Worm (Caenorhabditis elegans) whole organism, early embryonic: ENCODE measurements around the gene frpr-6.

Source experiments
- B0310.2 ChIP-seq: sonication (generic microtip); optimal IDR thresholded peaks from 2 replicates; lab custom pipeline; 2016; ENCODE audit warnings: mild to moderate bottlenecking, missing genetic modification characterization, missing compliant biosample characterization
- F13C5.2 ChIP-seq: sonication (generic microtip); optimal IDR thresholded peaks from 2 replicates; lab custom pipeline; 2017; ENCODE audit warnings: mild to moderate bottlenecking, missing genetic modification characterization, inconsistent platforms, missing compliant biosample characterization
- aly-1 ChIP-seq: sonication (generic microtip); optimal IDR thresholded peaks from 2 replicates; lab custom pipeline; 2016; ENCODE audit warnings: missing genetic modification characterization, missing compliant biosample characterization
- ama-1 ChIP-seq: fragments of 150-350 bp; optimal IDR thresholded peaks from 2 replicates; lab custom pipeline; 2014
- ceh-13 ChIP-seq: fragments of 200-800 bp; sonication (Bioruptor generic); optimal IDR thresholded peaks from 2 replicates; lab custom pipeline; 2018; ENCODE audit warnings: mild to moderate bottlenecking, missing genetic modification characterization, missing compliant biosample characterization
- ceh-36 ChIP-seq: sonication (generic microtip); optimal IDR thresholded peaks from 2 replicates; lab custom pipeline; 2016; ENCODE audit warnings: missing genetic modification characterization, inconsistent platforms, missing compliant biosample characterization
- ets-7 ChIP-seq: sonication (generic microtip); optimal IDR thresholded peaks from 2 replicates; lab custom pipeline; 2016; ENCODE audit warnings: missing genotype, missing genetic modification characterization, missing compliant biosample characterization
- flt-1 ChIP-seq: fragments of 200-800 bp; sonication (Bioruptor generic); IDR thresholded peaks from 2 replicates; pipeline ENCODE4 v1.3.6; 2022; ENCODE audit warnings: missing genetic modification characterization, missing compliant biosample characterization
- hmbx-1 ChIP-seq: sonication (generic microtip); optimal IDR thresholded peaks from 2 replicates; lab custom pipeline; 2016; ENCODE audit warnings: mild to moderate bottlenecking, missing genetic modification characterization, missing compliant biosample characterization
- hmg-4 ChIP-seq: fragments of 200-800 bp; sonication (Bioruptor generic); optimal IDR thresholded peaks from 2 replicates; lab custom pipeline; 2018; ENCODE audit warnings: mild to moderate bottlenecking, missing genetic modification characterization, missing compliant biosample characterization
- hnd-1 ChIP-seq: sonication (generic microtip); optimal IDR thresholded peaks from 2 replicates; lab custom pipeline; 2016; ENCODE audit warnings: missing genetic modification characterization, missing compliant biosample characterization
- pes-1 ChIP-seq: fragments of 200-800 bp; sonication (Bioruptor generic); IDR thresholded peaks from 2 replicates; pipeline ENCODE4 v1.3.6; 2022; ENCODE audit warnings: missing genetic modification reagents, missing genetic modification characterization, missing compliant biosample characterization
- scrt-1 ChIP-seq: fragments of 200-800 bp; sonication (Bioruptor generic); IDR thresholded peaks from 2 replicates; pipeline ENCODE4 v1.3.6; 2022; ENCODE audit warnings: missing genetic modification characterization, missing compliant biosample characterization
- sea-1 ChIP-seq: fragments of 200-800 bp; sonication (Bioruptor generic); conservative IDR thresholded peaks from 2 replicates; pipeline ENCODE4 v1.3.6; 2022; ENCODE audit warnings: missing genetic modification characterization, missing compliant biosample characterization
- tbx-11 ChIP-seq: fragments of 200-800 bp; sonication (Bioruptor generic); IDR thresholded peaks from 2 replicates; pipeline ENCODE4 v1.3.6; 2022; ENCODE audit warnings: missing genetic modification characterization, missing compliant biosample characterization
- tbx-37 ChIP-seq: fragments of 200-800 bp; sonication (Bioruptor generic); conservative IDR thresholded peaks from 2 replicates; pipeline ENCODE4 v1.3.6; 2022; ENCODE audit warnings: missing genetic modification reagents, missing genetic modification characterization, missing compliant biosample characterization
- tra-4 ChIP-seq: sonication (generic microtip); optimal IDR thresholded peaks from 2 replicates; lab custom pipeline; 2017; ENCODE audit warnings: missing genetic modification characterization, missing compliant biosample characterization

The frpr-6 gene

DNA sequence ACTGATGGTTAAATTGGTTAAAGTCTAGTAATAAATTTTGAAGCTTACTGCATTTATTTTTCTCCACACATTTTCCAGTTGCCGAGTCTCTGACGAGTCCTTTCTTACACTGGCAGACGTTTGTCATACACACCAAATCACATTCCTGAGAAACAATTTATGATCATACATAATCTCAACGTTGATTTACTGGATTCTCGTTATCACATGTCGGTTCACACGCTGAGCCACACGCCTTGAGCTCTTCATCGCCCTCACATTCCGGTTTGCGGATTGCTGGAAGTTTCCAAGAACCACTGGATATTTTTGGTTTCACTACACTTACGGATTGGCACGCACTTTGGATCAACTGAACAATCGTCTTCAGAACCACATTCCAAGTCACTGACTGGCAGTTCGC is 45.3 kb downstream of the frpr-6 start:
- TF ChIP-seq tra-4 (tag; lab: Kevin White, UChicago) (no peak), ceh-13 (GFP tag; lab: Kevin White, UChicago) (no peak), ceh-36 (no peak), sea-1 (GFP tag; lab: Robert Waterston, UW) (no peak), scrt-1 (no peak), F13C5.2 (no peak), hnd-1 (tag; lab: Kevin White, UChicago) (no peak), tbx-11 (GFP tag; lab: Robert Waterston, UW) (no peak), aly-1 (no peak), flt-1 (GFP tag; lab: Robert Waterston, UW) (no peak), ets-7 (tag; lab: Kevin White, UChicago) (no peak), pes-1 (no peak), hmg-4 (no peak), tbx-37 (GFP tag; lab: Robert Waterston, UW) (no peak), ama-1 (no peak), B0310.2 (tag; lab: Kevin White, UChicago) (no peak), hmbx-1 (no peak)

DNA sequence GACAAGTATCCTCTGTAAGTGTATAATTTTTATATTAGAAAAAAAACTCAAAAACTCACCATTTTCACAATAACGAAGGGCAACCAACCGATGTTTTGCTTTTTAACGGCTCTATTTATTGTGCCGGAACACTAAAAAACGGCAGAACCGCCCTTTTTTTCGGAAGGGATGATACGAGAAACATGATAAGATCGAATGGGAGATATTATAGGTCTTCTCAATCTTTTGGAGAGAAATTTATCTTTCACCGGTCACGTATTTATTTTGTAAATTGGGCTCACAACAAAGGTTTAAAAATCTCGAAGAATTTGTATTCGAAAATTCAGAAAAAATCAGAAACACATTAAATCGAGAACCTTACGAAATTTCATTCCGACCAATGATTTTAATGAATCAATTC is 46.2 kb downstream of the frpr-6 start, which contains the start of gene swm-1:
Gene swm-1 (minus strand): TSS at position 101 of the 400 bp plus-strand sequence.
- TF ChIP-seq hmbx-1 (no peak), ceh-36 (no peak), tbx-37 (GFP tag; lab: Robert Waterston, UW) (no peak), flt-1 (GFP tag; lab: Robert Waterston, UW) (no peak), pes-1 (no peak), ama-1 (no peak), F13C5.2 (no peak), hmg-4 (no peak), ets-7 (tag; lab: Kevin White, UChicago) (no peak)

DNA sequence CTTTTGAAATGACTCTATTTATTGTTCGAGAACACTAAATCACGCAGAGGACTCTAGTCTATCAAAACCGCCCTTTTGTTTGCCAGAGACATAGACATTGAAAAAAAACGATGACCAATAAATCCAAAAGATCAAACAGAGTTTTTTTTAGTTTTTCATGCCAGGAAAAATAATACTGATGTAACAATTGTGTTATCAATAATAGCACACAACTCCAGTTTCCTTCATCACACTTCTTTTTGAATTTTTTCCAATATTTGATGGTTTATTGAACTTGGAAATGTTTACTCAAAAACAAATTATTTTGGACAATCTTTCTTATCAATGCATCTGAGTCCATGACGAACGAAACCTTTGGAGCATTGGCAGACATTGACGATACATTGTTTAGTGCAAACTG is 47.0 kb downstream of the frpr-6 start, which contains the start of gene C25E10.8:
Gene C25E10.8 (minus strand): TSS at position 101 of the 400 bp plus-strand sequence.
- TF ChIP-seq tbx-37 (GFP tag; lab: Robert Waterston, UW) (no peak), hmbx-1 (no peak), ceh-36 (no peak), pes-1 (no peak), scrt-1 (no peak), hnd-1 (tag; lab: Kevin White, UChicago) (no peak), ama-1 (no peak), ceh-13 (GFP tag; lab: Kevin White, UChicago) (no peak), aly-1 (no peak), sea-1 (GFP tag; lab: Robert Waterston, UW) (no peak), tbx-11 (GFP tag; lab: Robert Waterston, UW) (no peak), F13C5.2 (no peak), flt-1 (GFP tag; lab: Robert Waterston, UW) (no peak), hmg-4 (no peak)

DNA sequence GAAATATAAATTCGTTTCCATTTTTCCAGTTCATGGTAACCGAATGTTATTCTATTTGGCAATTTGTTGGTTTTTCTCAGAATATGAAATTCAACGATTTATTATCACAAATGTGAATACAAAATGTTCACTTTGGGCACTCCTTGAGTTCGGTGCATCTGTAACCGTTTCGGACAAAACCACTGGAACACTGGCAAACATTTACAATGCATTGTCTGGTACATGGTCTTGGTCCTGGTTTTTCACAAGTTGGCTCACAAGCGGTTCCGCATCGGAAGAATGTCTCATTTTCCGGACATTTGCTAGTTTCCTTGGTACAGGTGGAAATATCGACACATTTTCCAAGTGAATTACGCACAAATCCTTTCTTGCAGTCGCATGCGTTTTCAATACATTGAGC is 47.7 kb downstream of the frpr-6 start:
- TF ChIP-seq scrt-1 (no peak), ama-1 (no peak), flt-1 (GFP tag; lab: Robert Waterston, UW) (no peak), ets-7 (tag; lab: Kevin White, UChicago) (no peak)

DNA sequence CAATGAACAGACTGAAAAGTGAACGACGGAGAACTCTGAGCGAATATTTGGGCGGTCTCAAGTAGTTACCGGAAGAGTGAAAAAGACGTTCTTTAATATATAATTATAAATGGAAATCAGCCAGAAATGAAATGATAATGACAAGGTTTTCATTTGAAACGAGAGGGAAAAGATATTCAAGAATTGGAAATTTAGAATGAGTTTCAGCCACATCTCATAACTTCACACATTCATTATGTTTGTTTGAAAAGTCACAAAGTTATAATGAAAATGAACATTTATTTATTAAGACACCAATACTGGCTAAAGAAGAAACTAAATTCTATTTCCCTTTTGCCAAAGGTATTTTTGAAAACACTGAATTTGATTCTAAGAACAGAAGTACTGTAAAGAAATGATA is 49.9 kb downstream of the frpr-6 start, which contains the start of gene C25E10.7:
Gene C25E10.7 (minus strand): TSS at position 101 of the 400 bp plus-strand sequence.
- TF ChIP-seq ama-1 (no peak), B0310.2 (tag; lab: Kevin White, UChicago) (no peak), hmbx-1 (no peak), ets-7 (tag; lab: Kevin White, UChicago) (no peak), ceh-13 (GFP tag; lab: Kevin White, UChicago) (no peak), scrt-1 (no peak), flt-1 (GFP tag; lab: Robert Waterston, UW) (no peak), hnd-1 (tag; lab: Kevin White, UChicago) (no peak)
